Worm (Caenorhabditis elegans): ENCODE data around the gene F17H10.2.

F17H10.2 gene

DNA sequence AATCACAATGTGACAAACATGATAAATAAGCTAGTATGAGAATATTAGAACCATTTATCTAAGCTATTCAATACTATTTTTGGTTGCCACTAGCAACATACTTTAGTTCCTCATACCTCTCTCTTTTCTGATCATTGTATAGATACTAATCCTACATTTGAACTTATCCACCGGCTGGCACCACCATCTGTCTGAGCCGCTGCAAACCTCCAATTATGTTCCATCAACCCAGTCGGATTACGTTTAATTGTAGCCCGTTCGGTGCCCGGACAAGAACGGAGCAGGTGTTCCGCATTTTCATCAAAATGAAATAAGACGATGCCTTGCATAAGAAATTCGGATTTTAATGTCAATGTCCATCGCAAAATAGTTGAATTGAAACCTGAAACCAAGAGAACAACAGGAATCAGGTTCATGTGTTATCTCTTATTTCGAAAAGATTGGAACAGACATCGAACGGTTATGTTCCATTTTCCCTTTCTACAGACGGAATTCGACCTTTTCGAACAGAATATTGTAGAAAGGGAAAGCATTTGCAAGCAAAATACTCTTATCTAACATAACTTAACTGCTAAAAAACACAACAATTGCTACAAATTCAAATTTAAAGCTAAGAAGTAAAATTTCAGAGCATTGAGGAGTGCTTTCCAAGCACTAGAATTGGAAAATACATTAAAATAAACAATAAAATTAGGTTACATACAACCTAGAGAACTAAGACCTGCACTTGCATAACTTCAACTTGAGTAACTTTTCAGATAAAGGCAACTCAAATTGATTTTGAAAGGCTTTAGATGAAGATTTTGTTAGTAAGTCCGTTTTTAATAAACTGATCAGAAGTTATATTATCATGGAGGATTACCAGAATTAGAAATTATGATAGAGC is 32.7 kb downstream of the F17H10.2 start:
- no peak for TF ChIP-seq ztf-11 (tag; optimal IDR thresholded peaks at IDR 0.05)
- peak in 1 of 2 experiments; percentile 87 for TF ChIP-seq unc-62 (GFP tag; optimal IDR thresholded peaks at IDR 0.05 in 1 of 2)
- no peak for TF ChIP-seq unc-62 (tag; optimal IDR thresholded peaks at IDR 0.05)
- no peak for TF ChIP-seq lin-13 (GFP tag; optimal IDR thresholded peaks at IDR 0.05)
- TF ChIP-seq mxl-3 (GFP tag; optimal IDR thresholded peaks at IDR 0.05) = no peak
- no peak for TF ChIP-seq nhr-10 (tag; optimal IDR thresholded peaks at IDR 0.05)
- TF ChIP-seq nhr-41 (GFP tag; IDR thresholded peaks at IDR 0.05) = no peak
- TF ChIP-seq nhr-11 (tag; optimal IDR thresholded peaks at IDR 0.05) = no peak
- peak; percentile 95 for TF ChIP-seq aha-1 (tag)
- TF ChIP-seq ZK337.2 (GFP tag; IDR thresholded peaks at IDR 0.05) = no peak
- no peak for TF ChIP-seq mxl-2 (GFP tag; conservative IDR thresholded peaks at IDR 0.05)
- no peak for TF ChIP-seq mep-1 (tag; optimal IDR thresholded peaks at IDR 0.05)

ce11 chrX:13147105-13147504 is 33.5 kb downstream of the F17H10.2 start:
- TF ChIP-seq mdl-1 (tag; optimal IDR thresholded peaks at IDR 0.05) = peak; percentile 50 to 93
- TF ChIP-seq ctbp-1 (GFP tag; IDR thresholded peaks at IDR 0.05) = no peak
- no peak for TF ChIP-seq lin-15B (tag; optimal IDR thresholded peaks at IDR 0.05)
- no peak for TF ChIP-seq daf-19 (GFP tag; conservative IDR thresholded peaks at IDR 0.05)
- no peak for TF ChIP-seq lin-13 (GFP tag; optimal IDR thresholded peaks at IDR 0.05)
- no peak for TF ChIP-seq zip-11 (GFP tag; IDR thresholded peaks at IDR 0.05)
- no peak for TF ChIP-seq lim-7 (GFP tag; IDR thresholded peaks at IDR 0.05)
- no peak for TF ChIP-seq lsy-2 (tag; optimal IDR thresholded peaks at IDR 0.05)
- TF ChIP-seq F49E8.2 (tag; optimal IDR thresholded peaks at IDR 0.05; ENCODE audit: borderline replicate concordance) = no peak
- peak; percentile 30 for TF ChIP-seq fkh-10 (GFP tag; optimal IDR thresholded peaks at IDR 0.05)
- no peak for TF ChIP-seq dve-1 (tag; optimal IDR thresholded peaks at IDR 0.05; ENCODE audit: insufficient read depth)
- no peak for TF ChIP-seq zip-2 (tag; optimal IDR thresholded peaks at IDR 0.05)
- TF ChIP-seq daf-8 (GFP tag; IDR thresholded peaks at IDR 0.05) = no peak
- TF ChIP-seq zfp-2 (tag; optimal IDR thresholded peaks at IDR 0.05) = no peak
- TF ChIP-seq ztf-11 (tag; optimal IDR thresholded peaks at IDR 0.05) = no peak
- TF ChIP-seq egl-27 (tag; optimal IDR thresholded peaks at IDR 0.05) = no peak
- TF ChIP-seq F37D6.2 (tag; optimal IDR thresholded peaks at IDR 0.05) = no peak
- no peak for TF ChIP-seq nhr-10 (tag; optimal IDR thresholded peaks at IDR 0.05)
- no peak for TF ChIP-seq nhr-76 (tag; optimal IDR thresholded peaks at IDR 0.05)
- TF ChIP-seq mep-1 (tag; optimal IDR thresholded peaks at IDR 0.05) = peak; percentile 57
- no peak for TF ChIP-seq nhr-28 (tag; optimal IDR thresholded peaks at IDR 0.05)
- TF ChIP-seq Y75B8A.6 (GFP tag; IDR thresholded peaks at IDR 0.05) = no peak
- TF ChIP-seq D1046.2 (GFP tag; IDR thresholded peaks at IDR 0.05) = no peak
- no peak for TF ChIP-seq saeg-2 (GFP tag; IDR thresholded peaks at IDR 0.05)
- TF ChIP-seq hlh-11 (tag; optimal IDR thresholded peaks at IDR 0.05) = peak; percentile 45
- TF ChIP-seq dmd-8 (GFP tag; IDR thresholded peaks at IDR 0.05) = no peak
- TF ChIP-seq tra-1 (GFP tag; IDR thresholded peaks at IDR 0.05) = peak; percentile 30; the same call in 1 of the 2 replicates
- no peak for TF ChIP-seq F44E2.7 (GFP tag; IDR thresholded peaks at IDR 0.05)
- no peak for TF ChIP-seq unc-39 (tag; optimal IDR thresholded peaks at IDR 0.05)
- no peak for TF ChIP-seq jun-1 (tag; optimal IDR thresholded peaks at IDR 0.05)
- no peak for TF ChIP-seq nhr-6 (tag; optimal IDR thresholded peaks at IDR 0.05)
- no peak for TF ChIP-seq snpc-4 (tag; optimal IDR thresholded peaks at IDR 0.05)
- no peak for TF ChIP-seq attf-4 (tag; optimal IDR thresholded peaks at IDR 0.05)
- TF ChIP-seq lin-1 (GFP tag; IDR thresholded peaks at IDR 0.05) = no peak
- no peak for TF ChIP-seq arid-1 (GFP tag; conservative IDR thresholded peaks at IDR 0.05)
- no peak for TF ChIP-seq cey-2 (tag; optimal IDR thresholded peaks at IDR 0.05; ENCODE audit: borderline replicate concordance, insufficient read depth)
- no peak for TF ChIP-seq ceh-20 (GFP tag; IDR thresholded peaks at IDR 0.05)
- no peak for TF ChIP-seq skn-1 (tag; optimal IDR thresholded peaks at IDR 0.05)
- TF ChIP-seq vab-7 (GFP tag; IDR thresholded peaks at IDR 0.05) = no peak
- TF ChIP-seq daf-12 (tag; optimal IDR thresholded peaks at IDR 0.05) = no peak
- TF ChIP-seq ces-1 (GFP tag; optimal IDR thresholded peaks at IDR 0.05) = no peak
